Fruit fly (Drosophila melanogaster): Measurements from ENCODE around the gene EMC1.
A peak's percentile ranks its signal among the peaks of the same experiment; 100 is the strongest.

EMC1 gene

dm6 chr3R:7895457-7895856 lies 11.7 kb downstream of the EMC1 start (continued):
- TF ChIP-seq gsb (GFP tag; IDR thresholded peaks at IDR 0.05) (peak; percentile 66), CG2889 (GFP tag; IDR thresholded peaks at IDR 0.05) (0 out of 3 replicates have a peak, but pooled peaks have one; percentile 23), CG2120 (GFP tag; optimal IDR thresholded peaks at IDR 0.05) (peak; percentile 87), crc (GFP tag; optimal IDR thresholded peaks at IDR 0.05) (peak; percentile 74), Sry-β (GFP tag; optimal IDR thresholded peaks at IDR 0.05) (no peak), bigmax (GFP tag; optimal IDR thresholded peaks at IDR 0.05) (no peak), CG1529 (GFP tag; optimal IDR thresholded peaks at IDR 0.05) (no peak), CG5245 (GFP tag; optimal IDR thresholded peaks at IDR 0.05) (peak; percentile 46), CG10565 (GFP tag; optimal IDR thresholded peaks at IDR 0.05) (no peak), Doc3 (GFP tag; IDR thresholded peaks at IDR 0.05; ENCODE audit: partially characterized antibody) (no peak), CG12155 (GFP tag; optimal IDR thresholded peaks at IDR 0.05) (peak; percentile 53), CG11456 (GFP tag; IDR thresholded peaks at IDR 0.05) (peak; percentile 74; the same call in 2 of the 3 replicates), Atf-2 (GFP tag; optimal IDR thresholded peaks at IDR 0.05) (no peak), Scr (GFP tag; IDR thresholded peaks at IDR 0.05; ENCODE audit: partially characterized antibody) (no peak), CG11723 (GFP tag; optimal IDR thresholded peaks at IDR 0.05) (no peak), Dbx (GFP tag; IDR thresholded peaks at IDR 0.05) (peak; percentile 81), ase (GFP tag; IDR thresholded peaks at IDR 0.05) (peak; percentile 63; the same call in 2 of the 3 replicates), dysf (GFP tag; IDR thresholded peaks at IDR 0.05) (peak; percentile 88), CG4820 (GFP tag; optimal IDR thresholded peaks at IDR 0.05) (peak; percentile 14), Optix (GFP tag; IDR thresholded peaks at IDR 0.05) (no peak), CG1603 (tag; optimal IDR thresholded peaks at IDR 0.05) (no peak), otp (GFP tag; IDR thresholded peaks at IDR 0.05) (no peak), HHEX (GFP tag; optimal IDR thresholded peaks at IDR 0.05) (peak; percentile 67), CG12769 (tag; optimal IDR thresholded peaks at IDR 0.05) (peak; percentile 72), CG34422 (GFP tag; IDR thresholded peaks at IDR 0.05) (peak; percentile 66; the same call in 2 of the 3 replicates), CG16815 (GFP tag; optimal IDR thresholded peaks at IDR 0.05) (peak; percentile 5), ind (GFP tag; optimal IDR thresholded peaks at IDR 0.05) (peak; percentile 71), BtbVII (GFP tag; optimal IDR thresholded peaks at IDR 0.05) (peak; percentile 62), Antp (GFP tag; optimal IDR thresholded peaks at IDR 0.05) (peak; percentile 48), pan (optimal IDR thresholded peaks at IDR 0.05) (no peak), pan (GFP tag; optimal IDR thresholded peaks at IDR 0.05 in 1 of 2, IDR thresholded peaks at IDR 0.05 in 1 of 2) (peak in 1 of 2 experiments; percentile 82), E2f2 (GFP tag; IDR thresholded peaks at IDR 0.05) (peak; percentile 52; the same call in 1 of the 2 replicates), hbn (GFP tag; IDR thresholded peaks at IDR 0.05; ENCODE audit: partially characterized antibody) (no peak), CG12391 (tag; optimal IDR thresholded peaks at IDR 0.05) (no peak), mld (GFP tag; IDR thresholded peaks at IDR 0.05; ENCODE audit: partially characterized antibody) (no peak), sens (GFP tag) (no peak), GATAe (GFP tag; conservative IDR thresholded peaks at IDR 0.05) (no peak), CG2116 (GFP tag; optimal IDR thresholded peaks at IDR 0.05) (peak; percentile 12), eyg (GFP tag; optimal IDR thresholded peaks at IDR 0.05) (peak; percentile 13), CG3065 (GFP tag; optimal IDR thresholded peaks at IDR 0.05) (no peak), CG17385 (GFP tag; optimal IDR thresholded peaks at IDR 0.05) (peak; percentile 74), zf30C (GFP tag; optimal IDR thresholded peaks at IDR 0.05) (no peak), B-H2 (GFP tag; optimal IDR thresholded peaks at IDR 0.05) (no peak), prd (optimal IDR thresholded peaks at IDR 0.05) (no peak), prd (GFP tag; IDR thresholded peaks at IDR 0.05) (peak; percentile 82), seq (GFP tag; IDR thresholded peaks at IDR 0.05) (peak; percentile 65; the same call in 1 of the 2 replicates), Fer1 (GFP tag; optimal IDR thresholded peaks at IDR 0.05) (peak; percentile 83), CrebB (tag; optimal IDR thresholded peaks at IDR 0.05) (peak; percentile 65), ab (GFP tag; optimal IDR thresholded peaks at IDR 0.05) (no peak), CG17361 (GFP tag; IDR thresholded peaks at IDR 0.05) (no peak), lilli (GFP tag; optimal IDR thresholded peaks at IDR 0.05) (peak; percentile 78), stc (GFP tag; IDR thresholded peaks at IDR 0.05) (peak; percentile 81)

All from whole organism, embryonic.